Worm (Caenorhabditis elegans) whole organism, L3 larva: ENCODE results near the gene R11G10.4.

Source experiments
- R02D3.7 ChIP-seq: fragments of 150-350 bp; optimal IDR thresholded peaks from 2 replicates; lab custom pipeline; 2014; ENCODE audit warnings: missing biosample characterization, missing genetic modification characterization
- ceh-82 ChIP-seq: fragments of 150-350 bp; optimal IDR thresholded peaks from 2 replicates; lab custom pipeline; 2014; ENCODE audit warnings: missing biosample characterization, missing genetic modification characterization
- elt-2 ChIP-seq: sonication (generic microtip); optimal IDR thresholded peaks from 2 replicates; lab custom pipeline; 2016; ENCODE audit warnings: missing genetic modification reagents, mild to moderate bottlenecking, missing genetic modification characterization, missing compliant biosample characterization
- elt-3 ChIP-seq, 3 experiments: fragments of 150-350 bp in 1 of 3; sonication (generic microtip) in 2 of 3; optimal IDR thresholded peaks; 2 replicates in 2 of 3; 4 replicates in 1 of 3; lab custom pipeline; 2014 to 2017; ENCODE audit warnings: missing biosample characterization in 3 of 3, missing genetic modification characterization in 3 of 3
- hmg-11 ChIP-seq: sonication (generic microtip); optimal IDR thresholded peaks from 2 replicates; lab custom pipeline; 2016; ENCODE audit warnings: missing genetic modification characterization, missing compliant biosample characterization
- lsy-12 ChIP-seq: sonication (generic microtip); optimal IDR thresholded peaks from 2 replicates; lab custom pipeline; 2016; ENCODE audit warnings: mild to moderate bottlenecking, missing genetic modification characterization, missing compliant biosample characterization
- nhr-28 ChIP-seq: fragments of 150-350 bp; optimal IDR thresholded peaks from 2 replicates; lab custom pipeline; 2014; ENCODE audit warnings: missing biosample characterization, missing genetic modification characterization
- nhr-43 ChIP-seq: sonication (generic microtip); optimal IDR thresholded peaks from 2 replicates; lab custom pipeline; 2016; ENCODE audit warnings: mild to moderate bottlenecking, missing genetic modification characterization, missing compliant biosample characterization; ENCODE audit not compliant: poor library complexity, severe bottlenecking
- nhr-67 ChIP-seq: fragments of 150-350 bp; optimal IDR thresholded peaks from 2 replicates; lab custom pipeline; 2014; ENCODE audit warnings: missing biosample characterization, missing genetic modification characterization
- pqm-1 ChIP-seq: fragments of 150-350 bp; optimal IDR thresholded peaks from 2 replicates; lab custom pipeline; 2017; ENCODE audit warnings: missing biosample characterization, missing genetic modification characterization, inconsistent platforms
- sea-2 ChIP-seq: fragments of 150-350 bp; sonication (generic microtip); optimal IDR thresholded peaks from 4 replicates; lab custom pipeline; 2014; ENCODE audit warnings: missing biosample characterization, missing genetic modification reagents, missing genetic modification characterization
- zag-1 ChIP-seq: fragments of 150-350 bp; optimal IDR thresholded peaks from 2 replicates; lab custom pipeline; 2014; ENCODE audit warnings: missing biosample characterization, missing genetic modification characterization
- ztf-11 ChIP-seq: fragments of 150-350 bp; optimal IDR thresholded peaks from 2 replicates; lab custom pipeline; 2014; ENCODE audit warnings: missing biosample characterization, missing genetic modification characterization

DNA sequence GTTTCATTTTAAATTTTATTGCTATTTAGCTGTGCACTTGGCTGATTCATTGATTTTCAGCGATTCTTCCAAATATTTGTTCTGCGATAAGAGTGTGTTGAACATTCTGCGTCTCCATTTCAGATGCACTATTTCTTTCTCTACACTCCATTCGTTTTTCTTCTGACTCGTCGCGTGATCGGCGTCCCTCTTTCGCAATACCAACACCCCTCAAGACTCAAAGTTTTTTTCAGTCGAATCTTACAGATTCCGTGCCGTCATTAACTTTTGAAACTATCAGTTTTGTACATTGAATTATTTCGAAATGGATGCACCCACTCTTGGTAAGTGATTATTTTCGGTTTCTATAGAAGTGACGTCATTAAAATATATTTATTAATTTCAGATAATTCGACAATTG lies 43.4 kb upstream of the R11G10.4 start, which contains the start of gene frm-10:
- TF ChIP-seq R02D3.7 (tag; lab: Kevin White, UChicago) (no peak), ztf-11 (tag; lab: Kevin White, UChicago) (no peak), nhr-28 (tag; lab: Kevin White, UChicago) (no peak), zag-1 (tag; lab: Kevin White, UChicago) (no peak), sea-2 (GFP tag; lab: Kevin White, UChicago) (no peak), pqm-1 (tag; lab: Kevin White, UChicago) (peak; percentile 100), nhr-43 (peak; percentile 12), elt-3 (tag; optimal IDR thresholded peaks at IDR 0.05; lab: Kevin White, UChicago) (no peak), elt-2 (tag; lab: Kevin White, UChicago) (peak; percentile 89), lsy-12 (tag; lab: Kevin White, UChicago) (peak; percentile 9), ceh-82 (tag; lab: Kevin White, UChicago) (no peak), hmg-11 (tag; lab: Kevin White, UChicago) (peak; percentile 90), nhr-67 (no peak)
